Fruit fly (Drosophila melanogaster) whole organism, pupa: ENCODE measurements around the gene CG10802.

Source experiments
- CG13204 ChIP-seq: fragments of 200-800 bp; sonication (Bioruptor generic); optimal IDR thresholded peaks from 2 replicates; lab custom pipeline; 2018; ENCODE audit warnings: missing biosample characterization, mild to moderate bottlenecking, missing genetic modification characterization, moderate library complexity
- CG15710 ChIP-seq: fragments of 200-800 bp; sonication (Bioruptor generic); optimal IDR thresholded peaks from 2 replicates; lab custom pipeline; 2018; ENCODE audit warnings: missing biosample characterization, mild to moderate bottlenecking, missing genetic modification characterization, moderate library complexity
- CG17806 ChIP-seq: fragments of 200-800 bp; sonication (Bioruptor generic); optimal IDR thresholded peaks from 2 replicates; lab custom pipeline; 2018; ENCODE audit warnings: missing biosample characterization, mild to moderate bottlenecking, missing genetic modification characterization, moderate library complexity
- CG32121 ChIP-seq: fragments of 200-800 bp; sonication (Bioruptor generic); IDR thresholded peaks from 2 replicates; pipeline ENCODE4 v1.3.6; 2022; ENCODE audit warnings: missing biosample characterization, missing genetic modification characterization
- CG34367 ChIP-seq: fragments of 200-800 bp; sonication (Bioruptor generic); optimal IDR thresholded peaks from 2 replicates; lab custom pipeline; 2018; ENCODE audit warnings: missing biosample characterization, mild to moderate bottlenecking, missing genetic modification characterization
- CG4496 ChIP-seq: fragments of 200-800 bp; sonication (Bioruptor generic); IDR thresholded peaks from 3 replicates; pipeline ENCODE4 v1.3.6; 2022; ENCODE audit warnings: missing biosample characterization, missing genetic modification characterization
- CG8159 ChIP-seq: fragments of 200-800 bp; sonication (Bioruptor generic); optimal IDR thresholded peaks from 3 replicates; lab custom pipeline; 2018; ENCODE audit warnings: missing biosample characterization, mild to moderate bottlenecking, missing genetic modification characterization, moderate library complexity
- CG9948 ChIP-seq: fragments of 200-800 bp; sonication (Bioruptor generic); optimal IDR thresholded peaks from 2 replicates; lab custom pipeline; 2018; ENCODE audit warnings: missing biosample characterization, mild to moderate bottlenecking, missing genetic modification characterization, moderate library complexity
- D1 ChIP-seq: fragments of 200-800 bp; sonication (Bioruptor generic); optimal IDR thresholded peaks from 2 replicates; lab custom pipeline; 2018; ENCODE audit warnings: missing biosample characterization, mild to moderate bottlenecking, missing genetic modification characterization, moderate library complexity
- EcR ChIP-seq: fragments of 200-800 bp; sonication (Bioruptor generic); optimal IDR thresholded peaks from 3 replicates; lab custom pipeline; 2019; ENCODE audit warnings: missing biosample characterization, missing genetic modification characterization, mild to moderate bottlenecking, moderate library complexity, missing genetic modification reagents
- Pif1A ChIP-seq: fragments of 200-800 bp; sonication (Bioruptor generic); optimal IDR thresholded peaks from 3 replicates; lab custom pipeline; 2016; ENCODE audit warnings: missing biosample characterization, missing genetic modification characterization
- gl ChIP-seq: fragments of 200-800 bp; sonication (Bioruptor generic); optimal IDR thresholded peaks from 2 replicates; lab custom pipeline; 2018; ENCODE audit warnings: missing biosample characterization, mild to moderate bottlenecking, missing genetic modification characterization

DNA sequence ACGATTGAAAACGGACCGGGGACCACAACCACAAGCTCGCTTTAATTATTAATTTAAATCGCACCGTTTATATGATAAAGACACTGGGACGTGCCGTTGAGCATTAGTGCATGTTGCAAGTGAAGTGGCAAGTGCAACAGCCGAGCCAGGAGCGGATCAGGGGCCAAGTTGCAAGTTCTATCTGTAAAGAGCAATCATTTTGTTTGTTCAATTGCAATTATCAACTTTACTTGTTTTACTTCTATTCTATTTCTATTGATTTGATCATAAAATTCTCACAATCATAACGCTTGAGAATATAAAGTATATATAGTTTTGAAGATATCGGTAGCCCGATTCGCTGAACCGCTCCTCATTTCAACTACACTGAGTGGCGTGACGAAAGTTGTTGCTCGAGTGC lies 46.6 kb upstream of the CG10802 start:
- TF ChIP-seq Pif1A (GFP tag; lab: Kevin White, UChicago) (peak; percentile 44), D1 (tag; lab: Kevin White, UChicago) (no peak), CG15710 (peak; percentile 59), CG32121 (GFP tag; lab: Robert Waterston, UW) (no peak), CG17806 (tag; lab: Kevin White, UChicago) (peak; percentile 56), EcR (no peak), CG13204 (GFP tag; lab: Kevin White, UChicago) (no peak), gl (tag; lab: Kevin White, UChicago) (peak; percentile 8), CG4496 (GFP tag; lab: Robert Waterston, UW) (no peak), CG9948 (tag; lab: Kevin White, UChicago) (peak; percentile 49), CG34367 (tag; lab: Kevin White, UChicago) (peak; percentile 17), CG8159 (tag; lab: Kevin White, UChicago) (peak; percentile 61)
